Worm (Caenorhabditis elegans) whole organism, dauer: ENCODE data around the gene T06D8.9.

Experiments used
- unc-62 ChIP-seq: sonication (generic microtip); optimal IDR thresholded peaks from 2 replicates; lab custom pipeline; 2017; ENCODE audit warnings: missing biosample characterization, missing genetic modification reagents, missing genetic modification characterization

T06D8.9 gene

DNA sequence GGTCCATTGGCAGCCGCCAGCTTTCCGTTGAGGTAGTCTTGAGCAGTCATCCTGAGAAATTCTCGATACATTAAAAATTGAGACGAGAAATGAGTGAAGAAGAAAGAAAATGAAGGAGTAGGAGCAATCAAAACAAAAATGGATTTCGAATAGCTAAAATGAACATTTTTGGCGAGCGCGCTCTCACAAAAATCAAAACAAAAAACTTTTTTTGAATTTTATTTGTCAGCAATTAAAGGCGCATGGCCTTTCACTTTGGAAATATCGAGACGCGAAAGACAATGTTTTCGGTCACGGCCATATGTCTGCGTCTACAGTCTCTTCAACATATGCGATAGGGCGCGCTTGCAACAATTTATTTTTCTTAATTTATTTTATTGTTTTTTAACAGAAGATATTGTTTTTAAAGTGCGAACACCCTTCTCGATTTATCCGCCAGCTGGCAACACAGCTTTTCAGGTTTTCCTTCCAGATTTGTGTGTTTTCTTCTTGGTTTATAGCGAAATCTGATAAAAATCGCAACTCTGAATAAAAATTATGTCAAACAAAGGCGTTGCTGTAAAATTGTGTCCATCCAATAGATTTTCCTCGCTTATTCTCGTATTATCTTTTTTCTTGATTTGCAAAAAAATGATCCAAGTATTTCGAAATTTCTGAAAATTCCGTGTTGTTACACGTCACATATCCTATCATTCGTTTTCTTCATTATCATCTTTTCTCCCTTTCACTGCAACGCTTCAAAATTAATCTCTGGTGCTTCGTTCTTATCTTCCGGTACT is at the start of gene T06D8.9, which contains the start of gene rpn-9:
Gene T06D8.9, plus strand, starts transcription at position 729 of the 779 bp plus-strand sequence.
Gene rpn-9, minus strand, starts transcription at position 51 of the 779 bp plus-strand sequence.
- no peak for TF ChIP-seq unc-62 (GFP tag; lab: Kevin White, UChicago)

DNA sequence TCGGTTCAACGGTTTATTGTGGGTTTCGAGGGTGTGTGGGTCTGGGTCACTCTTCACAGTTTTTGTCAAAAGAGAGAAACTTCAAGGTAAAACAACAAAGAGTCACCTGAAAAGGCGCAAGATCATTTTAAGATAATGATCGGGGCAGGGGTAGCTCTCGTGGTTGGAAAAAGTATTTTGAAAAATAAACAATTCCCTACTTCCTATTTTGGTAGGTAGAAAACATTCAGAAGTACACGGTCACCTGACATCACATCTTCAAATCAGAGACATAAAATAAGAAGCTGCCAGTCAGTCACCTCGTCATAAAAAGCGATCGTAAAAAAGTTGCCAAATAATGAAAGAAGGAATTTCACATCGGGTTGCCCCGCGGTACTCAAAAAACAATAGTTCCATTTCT is 46.9 kb upstream of the T06D8.9 start:
- no peak for TF ChIP-seq unc-62 (GFP tag; lab: Kevin White, UChicago)

DNA sequence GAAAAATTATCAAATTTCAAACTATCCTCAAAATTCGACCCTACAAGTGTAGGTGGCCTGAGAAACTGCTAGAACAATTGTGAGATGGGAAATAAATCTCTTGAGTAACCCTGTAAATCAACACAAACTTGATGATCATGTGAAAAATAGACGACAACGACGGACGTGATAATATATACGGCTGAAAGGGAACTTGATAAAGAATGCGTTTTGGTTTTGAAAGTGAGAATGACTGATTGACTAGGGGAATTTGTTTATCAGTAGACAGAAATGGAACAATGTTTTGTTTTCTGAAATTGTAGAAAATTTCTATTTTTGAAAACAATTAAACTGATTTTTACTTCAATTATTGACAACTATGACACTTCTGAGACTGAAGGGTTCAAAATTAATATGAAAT is 45.9 kb upstream of the T06D8.9 start:
- TF ChIP-seq unc-62 (GFP tag; lab: Kevin White, UChicago), result no peak

DNA sequence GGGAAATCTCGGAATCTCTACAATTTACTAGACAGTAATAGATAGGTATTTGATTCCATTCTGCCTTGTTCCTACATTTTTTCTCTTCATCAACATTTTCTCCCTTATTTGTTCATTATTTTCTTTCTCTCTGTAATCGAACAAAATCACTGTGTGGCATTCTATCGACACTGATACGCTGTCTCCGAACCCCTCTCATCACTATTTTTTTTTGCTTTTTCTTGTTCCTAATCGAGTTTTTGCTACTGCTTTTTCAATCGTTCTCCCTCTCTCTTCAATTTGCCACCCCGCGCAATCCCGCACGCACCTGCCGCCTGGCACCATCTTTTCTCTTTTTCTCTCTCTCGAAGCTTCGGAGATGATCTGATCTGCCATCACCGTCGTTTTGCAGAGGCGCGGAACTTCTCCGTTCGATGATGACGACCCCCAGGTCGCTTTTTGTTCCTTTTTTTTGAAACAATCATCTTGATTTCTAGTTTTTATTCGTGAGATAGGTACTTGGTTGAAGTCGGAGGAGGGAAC is 39.1 kb upstream of the T06D8.9 start:
- no peak for TF ChIP-seq unc-62 (GFP tag; lab: Kevin White, UChicago)

DNA sequence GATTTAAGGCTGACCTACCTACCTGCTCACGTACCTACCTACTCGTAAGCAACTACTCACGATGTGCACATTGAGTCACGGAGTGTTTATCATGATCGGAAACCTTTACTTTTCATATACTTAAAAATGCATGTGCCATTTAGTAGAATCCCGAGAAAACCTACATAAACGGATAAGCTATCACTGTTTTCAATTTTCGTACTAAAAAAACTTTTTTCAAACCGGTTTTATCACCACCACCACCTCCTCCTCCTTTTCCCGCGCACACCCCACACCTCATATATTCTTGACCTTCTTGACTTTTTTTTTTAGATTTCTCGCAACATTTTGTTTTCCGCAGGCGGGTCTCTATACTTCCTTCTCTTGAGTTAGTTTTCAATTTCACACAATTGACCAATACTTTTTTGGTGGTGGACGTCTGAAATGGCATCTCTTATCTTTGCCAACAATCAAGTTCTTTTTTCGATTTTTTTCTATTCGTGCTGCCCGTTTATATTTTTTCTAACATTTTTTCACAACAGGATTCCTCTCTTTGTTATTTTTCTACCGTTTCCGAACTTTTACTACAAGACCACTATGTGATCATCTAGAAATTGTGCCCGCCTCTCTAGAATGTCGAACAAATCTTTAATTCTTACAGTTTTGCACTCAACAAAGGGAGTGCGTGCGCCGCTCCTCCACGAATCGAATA is 36.7 kb upstream of the T06D8.9 start, which contains the start of gene srap-1:
Gene srap-1, plus strand, starts transcription at position 641 of the 691 bp plus-strand sequence.
- TF ChIP-seq unc-62 (GFP tag; lab: Kevin White, UChicago), result no peak

DNA sequence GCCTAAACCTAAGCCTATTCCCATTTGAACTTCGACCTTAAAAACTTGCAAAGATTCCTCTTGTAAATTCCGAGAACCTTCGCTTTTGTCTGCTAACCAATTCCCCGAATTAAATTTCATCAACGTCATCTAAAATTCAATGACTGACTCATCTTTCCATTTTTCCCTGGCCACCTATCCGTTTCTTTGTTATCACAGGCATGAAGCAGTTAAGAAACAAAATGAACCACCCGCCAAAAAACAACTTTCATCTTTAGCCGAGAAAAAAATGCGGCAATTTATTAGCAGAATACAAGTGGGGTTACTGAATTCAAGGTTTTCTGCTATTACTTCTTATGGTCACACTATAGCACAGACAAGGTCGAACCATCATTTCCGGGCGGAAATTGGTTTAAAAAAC is 34.7 kb upstream of the T06D8.9 start:
- TF ChIP-seq unc-62 (GFP tag; lab: Kevin White, UChicago), result no peak

DNA sequence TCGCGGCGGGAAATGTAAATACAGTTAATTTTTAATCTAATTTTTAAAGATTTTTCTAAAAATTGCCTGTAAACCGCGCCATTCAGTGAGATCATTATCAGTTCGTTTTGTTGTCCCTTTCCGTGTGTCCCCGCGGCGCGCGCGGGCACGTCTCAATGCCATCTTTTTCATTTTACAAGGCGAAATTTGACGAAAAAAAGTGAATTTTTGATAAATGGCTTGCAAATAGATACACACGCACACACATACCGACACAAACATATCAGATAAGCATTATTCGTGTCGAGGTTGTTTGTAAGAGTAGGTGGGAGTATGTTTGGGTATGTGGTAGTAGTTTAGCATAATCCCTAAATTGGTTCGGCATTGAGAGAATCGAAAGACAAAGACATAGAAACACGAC is 33.6 kb upstream of the T06D8.9 start:
- TF ChIP-seq unc-62 (GFP tag; lab: Kevin White, UChicago), result no peak

DNA sequence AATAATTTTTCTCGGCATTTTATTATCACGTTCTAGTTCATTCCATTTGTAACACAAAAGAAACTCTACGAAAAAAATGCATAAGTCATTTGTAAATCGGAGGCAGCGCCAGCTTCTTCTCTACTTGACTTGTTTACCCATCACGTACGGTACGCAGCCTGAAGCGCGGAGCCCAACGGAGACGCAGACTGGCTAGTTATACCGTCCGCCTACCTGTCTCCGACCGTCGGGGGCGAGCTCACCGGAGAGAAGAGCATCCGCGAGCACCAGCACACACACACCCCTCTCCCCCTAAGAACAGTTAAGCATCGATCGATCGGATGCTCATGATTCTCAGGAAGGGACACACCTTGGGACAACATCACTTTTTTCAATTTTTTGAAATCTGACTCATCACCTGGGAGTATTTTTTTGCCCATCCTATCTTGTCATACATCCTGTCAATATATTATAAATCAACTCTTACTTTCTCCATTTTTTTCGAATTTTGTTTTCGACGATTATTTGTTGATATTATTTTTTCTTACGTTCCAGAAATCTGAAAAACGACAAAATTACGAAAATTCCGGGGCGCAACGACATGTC is 17.5 kb upstream of the T06D8.9 start, which contains the start of gene plpr-1:
Gene plpr-1, plus strand, starts transcription at position 535 of the 585 bp plus-strand sequence.
- no peak for TF ChIP-seq unc-62 (GFP tag; lab: Kevin White, UChicago)

DNA sequence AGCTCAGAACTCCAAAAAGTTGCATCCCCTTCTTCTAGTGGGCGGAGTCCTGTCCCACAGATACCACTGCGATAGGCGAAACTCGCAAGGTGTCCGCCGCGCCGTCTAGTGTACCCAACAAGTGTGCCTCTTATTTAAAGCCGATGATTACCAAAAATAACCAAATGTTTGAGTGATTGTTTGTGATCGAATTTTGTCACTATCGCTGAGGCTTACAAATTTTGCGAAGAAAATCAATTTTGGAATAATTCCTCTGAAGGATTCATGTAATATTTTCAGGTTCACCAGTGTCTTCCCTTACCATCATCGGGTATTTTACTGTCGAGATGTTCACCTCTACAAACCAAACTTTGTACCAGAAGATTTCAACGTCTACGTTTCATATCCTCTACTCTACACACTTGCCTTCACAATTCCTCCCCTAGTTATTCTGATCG is 15.3 kb upstream of the T06D8.9 start:
- no peak for TF ChIP-seq unc-62 (GFP tag; lab: Kevin White, UChicago)

DNA sequence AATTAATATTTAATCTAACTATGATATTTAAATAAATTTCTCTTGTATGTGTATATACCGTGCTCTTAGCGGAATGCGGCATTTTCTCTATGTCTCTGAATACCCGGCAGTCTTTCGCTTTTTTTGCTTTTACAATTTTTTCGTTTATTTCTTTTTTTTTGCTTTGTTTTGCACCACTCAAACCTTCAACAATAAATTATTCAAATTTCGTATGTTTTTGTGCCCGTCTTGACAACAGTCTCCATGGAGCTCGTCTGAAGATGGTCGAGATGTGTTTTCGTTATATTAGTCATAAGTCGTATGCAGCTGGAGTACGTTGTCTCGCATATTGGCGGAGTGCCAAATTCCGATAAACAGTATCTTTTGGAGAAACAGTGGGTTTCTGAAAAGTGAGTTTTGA is 13.0 kb upstream of the T06D8.9 start, which contains the start of gene T06D8.2:
Gene T06D8.2, plus strand, starts transcription at position 301 of the 400 bp plus-strand sequence.
- no peak for TF ChIP-seq unc-62 (GFP tag; lab: Kevin White, UChicago)

DNA sequence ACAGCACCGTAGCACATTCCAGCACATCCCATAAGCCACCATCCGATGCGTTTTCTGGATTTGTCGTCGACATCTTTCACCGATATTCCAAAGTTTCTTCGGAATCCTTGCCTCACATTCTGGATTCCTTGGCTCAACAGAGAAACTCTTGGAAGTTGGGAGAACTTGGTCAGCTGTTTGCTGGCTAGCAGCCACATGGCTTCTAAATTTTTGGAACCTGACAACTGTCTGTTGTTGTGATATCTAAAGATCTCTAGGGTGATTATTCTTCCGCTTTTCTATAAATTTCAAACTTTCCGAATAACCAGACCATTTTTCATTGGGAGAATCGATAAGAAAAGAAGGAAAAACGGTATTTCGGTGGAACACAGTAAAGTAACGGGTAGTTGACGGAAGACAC is 4.6 kb upstream of the T06D8.9 start, which contains the start of gene cox-15:
Gene cox-15, minus strand, starts transcription at position 202 of the 400 bp plus-strand sequence.
- TF ChIP-seq unc-62 (GFP tag; lab: Kevin White, UChicago), result no peak

DNA sequence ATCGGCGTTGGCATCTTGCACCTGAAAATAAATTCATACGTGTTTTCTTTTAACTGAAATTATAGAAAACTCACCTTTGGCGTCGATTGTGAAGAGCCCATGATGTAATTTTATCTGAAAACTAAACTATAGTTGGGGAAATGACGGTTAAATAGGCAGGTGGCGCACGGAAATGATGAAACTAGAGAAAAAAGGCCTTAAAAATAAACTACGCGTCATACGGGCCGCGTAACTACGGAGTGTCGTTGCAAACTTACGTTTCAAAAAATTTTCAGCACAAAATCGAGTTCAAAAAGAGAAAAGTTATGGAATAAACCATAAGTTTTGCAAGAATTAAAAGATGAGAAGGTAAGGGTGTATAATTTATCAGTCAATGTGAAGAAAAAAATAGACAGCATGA is 3.1 kb upstream of the T06D8.9 start, which contains the start of gene cchl-1:
Gene cchl-1, minus strand, starts transcription at position 114 of the 400 bp plus-strand sequence.
- TF ChIP-seq unc-62 (GFP tag; lab: Kevin White, UChicago), result no peak

DNA sequence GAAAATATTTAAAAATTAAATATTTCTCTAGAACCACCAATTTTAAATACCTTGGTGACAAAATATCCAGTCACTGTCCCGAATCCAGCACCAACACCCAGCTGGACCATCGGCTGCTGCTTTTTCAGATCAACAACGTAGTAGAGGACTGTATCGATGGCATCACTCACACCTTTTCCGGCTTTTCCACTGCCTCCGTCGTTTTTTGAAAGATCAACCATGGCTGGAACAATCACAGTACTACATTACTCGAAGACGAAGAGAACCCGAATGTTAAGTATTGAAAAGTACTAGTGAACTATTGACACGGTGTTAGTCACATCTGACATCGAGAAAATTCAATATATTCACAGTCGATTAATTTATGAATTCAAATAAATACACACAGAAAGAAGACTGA is 2.3 kb upstream of the T06D8.9 start, which contains the start of gene fndc-1:
Gene fndc-1, minus strand, starts transcription at position 227 of the 400 bp plus-strand sequence.
- no peak for TF ChIP-seq unc-62 (GFP tag; lab: Kevin White, UChicago)

DNA sequence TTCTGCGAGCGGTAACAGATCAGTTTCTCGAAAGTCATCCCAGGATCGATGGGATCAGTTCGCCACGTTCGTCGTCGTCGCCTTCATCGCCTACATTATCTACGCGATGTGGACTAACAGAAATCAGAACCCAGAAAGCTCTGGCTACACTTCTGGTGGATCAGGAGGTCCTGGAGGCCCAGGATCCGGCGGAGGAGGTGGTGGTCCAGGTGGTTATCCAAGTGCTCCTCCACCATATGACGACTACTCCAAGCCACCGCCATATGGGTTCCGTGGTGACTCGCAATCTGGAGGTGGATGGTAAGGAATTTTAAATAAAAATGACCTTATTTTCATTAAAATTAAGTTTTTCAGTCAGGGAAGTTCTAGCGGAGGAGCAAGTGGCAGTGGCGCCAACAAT is 817 bp downstream of the T06D8.9 start:
- no peak for TF ChIP-seq unc-62 (GFP tag; lab: Kevin White, UChicago)

DNA sequence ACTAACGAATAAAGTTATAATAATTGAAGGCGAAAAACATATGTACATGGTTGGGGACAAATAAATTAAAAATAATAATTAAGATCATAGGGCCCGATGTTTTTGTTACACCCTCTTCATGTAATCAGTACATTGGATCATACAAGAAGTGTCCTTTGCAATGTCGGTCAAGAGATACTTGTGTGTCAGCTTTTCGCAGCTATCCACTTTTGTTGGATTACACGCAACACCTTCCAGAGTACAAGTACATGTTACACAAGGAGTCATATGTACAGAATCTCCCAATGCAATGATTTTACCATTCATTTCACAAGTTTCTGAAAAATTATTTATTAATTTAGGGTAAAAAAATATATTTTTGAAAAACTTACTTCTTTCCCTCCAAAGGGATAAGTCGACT is 1.6 kb downstream of the T06D8.9 start:
- no peak for TF ChIP-seq unc-62 (GFP tag; lab: Kevin White, UChicago)
